Worm (Caenorhabditis elegans): ENCODE data around the gene T10B5.3.

T10B5.3 gene

DNA sequence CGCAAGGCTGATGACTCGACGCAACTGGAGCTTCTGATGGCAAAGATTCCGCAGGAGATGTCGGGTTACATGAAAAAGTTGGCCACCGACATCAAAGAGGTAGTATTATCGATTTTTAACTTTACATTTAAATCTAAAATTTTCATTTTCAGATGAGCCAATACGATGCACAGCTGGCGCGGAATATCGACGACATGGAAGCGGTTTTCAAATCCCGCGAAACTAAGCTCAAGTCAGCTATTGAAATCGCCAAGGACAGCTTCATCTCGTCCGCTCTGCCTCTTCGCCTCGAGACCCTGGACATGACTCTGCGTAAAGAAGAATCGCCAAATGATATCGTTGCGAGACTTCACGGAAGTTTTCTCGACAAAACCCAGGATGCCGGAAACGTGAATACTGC lies at the start of gene T10B5.3:
T10B5.3 (minus strand) TSS at position 101 of the 400 bp plus-strand sequence.
- TF ChIP-seq unc-62 (GFP tag; optimal IDR thresholded peaks at IDR 0.05): no peak

DNA sequence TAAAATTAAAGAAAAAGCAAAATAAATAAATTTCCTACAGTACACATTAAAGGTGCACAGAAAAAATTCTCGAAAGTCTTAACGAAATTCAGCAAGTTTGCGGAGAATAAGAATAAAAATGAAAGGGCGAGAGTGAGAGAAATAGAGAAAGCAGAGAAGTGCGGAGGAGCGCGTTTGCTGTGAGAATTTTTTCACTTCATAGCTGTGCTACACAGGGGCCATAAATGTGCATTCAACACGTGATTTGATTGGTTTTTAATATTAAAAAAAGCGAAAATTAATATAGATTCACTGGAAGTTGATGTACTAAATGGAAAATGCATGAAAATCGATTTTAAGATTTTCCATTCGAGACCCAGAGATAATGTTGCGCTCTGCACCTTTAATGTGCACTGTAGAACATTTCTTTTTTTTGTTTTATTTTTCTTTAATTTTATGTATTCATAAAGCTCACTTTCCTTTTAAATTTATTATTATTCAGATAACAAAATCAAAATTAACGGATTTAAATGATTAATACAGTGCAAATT lies 48.5 kb upstream of the T10B5.3 start, which contains the start of gene Y32G9A.2:
Y32G9A.2 (plus strand) TSS at position 480 of the 530 bp plus-strand sequence.
- TF ChIP-seq unc-62 (GFP tag; optimal IDR thresholded peaks at IDR 0.05): no peak

DNA sequence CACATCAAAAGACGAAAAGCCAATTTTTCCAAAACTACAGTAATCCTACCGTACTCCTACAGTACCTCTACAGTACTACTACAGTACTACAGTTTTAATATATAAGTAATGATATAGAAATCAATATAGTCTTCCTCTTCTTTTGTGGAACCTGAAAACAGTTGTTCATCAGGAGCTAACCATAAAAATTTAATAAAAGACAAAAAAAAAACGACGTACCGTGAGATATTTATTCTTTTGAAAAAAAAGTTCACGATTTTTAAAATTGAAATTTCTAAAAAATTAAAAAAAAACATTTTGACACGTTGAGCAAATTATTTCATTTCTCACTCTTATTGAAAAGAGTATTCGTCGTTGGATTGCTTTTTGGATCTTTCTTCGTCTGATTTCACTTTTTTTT lies 41.5 kb upstream of the T10B5.3 start, which contains the start of gene Y32G9A.3:
Y32G9A.3 (plus strand) TSS at position 301 of the 400 bp plus-strand sequence.
- no peak for TF ChIP-seq unc-62 (GFP tag; optimal IDR thresholded peaks at IDR 0.05)

DNA sequence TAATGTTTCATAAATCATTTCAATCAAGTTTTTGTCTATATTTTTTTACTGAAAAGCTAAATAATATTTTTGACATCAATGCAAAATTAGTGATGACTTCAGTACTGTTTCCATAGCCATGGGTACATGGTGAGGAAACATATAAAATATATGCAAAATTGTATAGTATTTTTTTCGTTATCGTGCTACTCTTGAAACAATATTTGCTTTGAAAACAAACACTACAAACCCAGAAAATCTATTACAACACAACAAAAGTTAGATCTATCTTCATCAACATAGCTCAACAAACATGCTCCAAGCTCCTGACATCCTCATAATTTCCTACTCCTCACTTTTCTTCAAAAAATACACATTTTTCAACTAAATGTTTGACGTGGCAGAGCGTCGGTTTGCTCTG lies 39.0 kb upstream of the T10B5.3 start, which contains the start of gene srp-3:
srp-3 (plus strand) TSS at position 301 of the 400 bp plus-strand sequence.
- TF ChIP-seq unc-62 (GFP tag; optimal IDR thresholded peaks at IDR 0.05): no peak

DNA sequence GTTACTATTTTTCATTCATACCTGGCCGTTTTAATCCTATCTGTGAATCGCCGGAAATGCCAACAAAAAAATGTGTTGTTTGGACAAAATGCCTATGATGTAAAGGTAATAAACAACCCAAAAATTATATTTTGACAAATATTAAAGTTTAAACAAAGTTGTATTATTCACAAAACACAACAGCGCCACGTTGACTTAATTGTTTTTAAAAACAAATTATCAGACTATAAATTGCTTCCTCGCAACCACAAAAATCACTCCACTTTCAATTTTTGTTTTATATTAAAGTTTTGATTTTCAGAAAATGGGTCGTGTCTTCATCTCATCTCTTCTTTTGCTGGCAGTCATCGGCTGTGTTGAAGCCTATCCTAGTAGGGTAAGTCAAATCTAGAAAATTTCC lies 37.8 kb upstream of the T10B5.3 start, which contains the start of gene Y32G9A.5:
Y32G9A.5 (plus strand) TSS at position 301 of the 400 bp plus-strand sequence.
- no peak for TF ChIP-seq unc-62 (GFP tag; optimal IDR thresholded peaks at IDR 0.05)

DNA sequence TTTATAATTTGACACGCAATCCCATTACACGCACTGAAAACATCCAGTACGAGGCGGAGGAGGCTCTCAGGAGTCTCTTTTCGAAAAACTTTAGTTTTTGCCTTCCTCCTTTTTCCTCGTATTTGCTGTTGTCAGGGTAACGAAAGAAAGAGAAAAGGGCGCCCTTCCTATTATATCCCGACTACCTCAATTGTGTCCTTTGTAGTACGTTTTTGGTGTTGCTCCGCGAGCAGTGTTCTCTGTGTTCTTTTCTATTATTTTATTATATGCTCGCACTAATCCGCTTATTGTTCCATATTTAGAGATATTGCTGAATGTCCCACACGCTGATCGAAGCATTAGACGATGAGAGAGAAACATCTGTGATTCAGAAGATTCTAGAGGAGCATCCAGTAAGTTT lies 25.9 kb upstream of the T10B5.3 start, which contains the start of gene nphp-2:
nphp-2 (plus strand) TSS at position 301 of the 400 bp plus-strand sequence.
- no peak for TF ChIP-seq unc-62 (GFP tag; optimal IDR thresholded peaks at IDR 0.05)

DNA sequence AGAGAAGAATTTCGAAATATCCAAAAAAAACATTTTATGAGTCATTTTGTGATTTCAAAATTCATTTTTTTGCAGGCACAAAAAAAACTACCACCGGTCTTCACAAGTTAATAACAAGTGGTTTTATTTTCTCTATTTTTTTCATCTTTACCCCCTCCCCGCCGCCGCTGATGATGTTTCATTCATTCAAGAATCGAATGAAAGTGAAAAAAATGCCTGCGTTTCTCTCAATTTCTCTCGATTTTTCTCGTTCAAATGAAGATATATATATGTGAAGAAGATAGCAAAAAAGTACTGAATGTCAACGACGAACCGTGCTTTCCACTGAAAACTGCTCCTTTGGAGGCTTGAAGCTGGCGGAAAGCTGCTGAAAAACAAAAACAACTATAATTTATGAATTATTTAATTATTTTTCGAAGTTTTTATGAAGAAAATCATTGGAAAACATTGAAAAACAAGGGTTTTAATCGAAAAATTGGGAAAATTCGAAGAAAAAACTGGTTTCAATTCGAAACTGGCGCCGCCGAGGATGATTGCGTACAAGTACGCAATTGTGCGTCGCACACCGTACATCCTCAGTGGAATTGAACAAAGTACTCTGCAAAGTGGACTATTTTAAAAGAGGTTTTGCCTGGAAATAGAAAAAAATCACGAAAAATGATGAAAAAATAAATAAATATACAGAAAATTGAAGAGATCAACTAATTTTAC lies 23.1 kb upstream of the T10B5.3 start, which contains the start of gene zig-11:
zig-11 (minus strand) TSS at position 373 of the 711 bp plus-strand sequence.
- no peak for TF ChIP-seq unc-62 (GFP tag; optimal IDR thresholded peaks at IDR 0.05)

DNA sequence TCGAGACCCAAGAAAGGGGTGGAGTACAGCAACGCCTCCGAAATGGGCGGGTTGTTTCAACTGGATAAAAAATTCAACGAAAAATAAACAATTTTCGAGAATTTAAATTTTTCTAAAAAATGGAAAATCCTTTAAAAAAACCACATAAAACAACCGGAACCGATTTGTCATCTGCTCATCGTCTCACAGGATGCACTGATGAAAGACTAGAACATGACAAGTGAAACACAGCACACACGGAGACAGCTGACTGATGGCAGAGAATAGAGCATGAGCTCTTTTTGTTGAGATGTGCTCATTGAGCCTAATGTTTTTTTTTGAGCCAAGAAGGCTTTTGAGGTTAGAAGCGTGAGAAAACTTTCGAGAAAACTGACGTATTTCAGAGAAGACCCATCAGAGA lies 20.4 kb upstream of the T10B5.3 start:
- no peak for TF ChIP-seq unc-62 (GFP tag; optimal IDR thresholded peaks at IDR 0.05)

DNA sequence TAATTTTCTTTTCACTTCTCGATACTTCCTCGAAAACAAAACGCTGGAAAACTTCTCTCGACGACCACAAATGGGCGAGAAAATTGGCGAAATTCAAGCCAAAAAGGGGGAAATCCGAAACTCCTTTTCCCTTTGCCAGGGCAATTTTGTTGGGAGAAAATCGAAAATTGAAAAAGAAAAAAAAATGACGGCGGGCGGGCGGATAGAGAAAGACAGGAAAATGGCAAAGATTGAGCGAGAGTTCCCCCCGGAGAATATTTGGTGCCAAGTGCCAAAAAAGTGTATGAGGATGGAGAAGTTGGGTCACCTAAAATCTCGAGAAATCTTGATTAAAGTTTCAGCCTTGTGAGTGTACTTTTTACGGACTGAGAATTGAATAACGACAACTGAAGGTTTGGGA lies 18.7 kb upstream of the T10B5.3 start:
- TF ChIP-seq unc-62 (GFP tag; optimal IDR thresholded peaks at IDR 0.05): no peak

DNA sequence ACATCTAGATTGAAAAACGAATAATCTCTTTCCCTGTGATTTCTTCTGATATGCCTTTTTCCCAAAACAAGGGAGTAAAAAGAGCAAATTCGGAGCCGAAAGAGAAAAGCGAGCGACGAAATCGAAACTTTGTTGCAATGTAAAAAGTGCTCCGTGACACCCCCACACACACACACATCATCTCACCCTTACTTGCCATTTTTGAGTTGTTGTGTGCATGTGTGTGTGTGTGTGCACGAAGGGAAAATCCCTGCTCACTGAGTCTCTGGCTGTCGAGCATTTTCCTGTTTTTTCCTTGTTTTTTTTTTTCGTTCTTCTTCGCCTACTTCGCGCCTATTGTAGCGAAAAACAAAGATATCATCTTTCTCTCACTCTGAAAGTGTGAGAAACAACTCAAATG lies 17.4 kb upstream of the T10B5.3 start:
- no peak for TF ChIP-seq unc-62 (GFP tag; optimal IDR thresholded peaks at IDR 0.05)

DNA sequence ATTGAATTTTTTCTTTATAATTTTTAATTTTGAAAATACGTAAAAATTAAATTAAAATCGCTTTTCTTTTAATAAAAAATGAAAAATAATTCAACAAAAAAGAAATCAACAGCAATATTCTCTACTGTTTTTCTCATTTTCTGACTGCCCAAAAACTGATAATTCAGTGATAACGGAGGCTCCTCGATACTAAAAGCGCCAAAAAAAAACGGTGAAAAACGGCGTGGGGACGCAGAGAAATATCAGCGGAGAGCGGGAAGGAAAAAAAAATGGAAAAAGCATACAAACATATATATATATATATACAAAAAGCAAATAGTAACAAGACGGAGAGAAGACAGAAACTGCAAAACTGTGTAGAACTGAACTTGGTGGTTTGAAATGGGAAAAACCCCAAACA lies 13.5 kb upstream of the T10B5.3 start:
- TF ChIP-seq unc-62 (GFP tag; optimal IDR thresholded peaks at IDR 0.05): no peak

DNA sequence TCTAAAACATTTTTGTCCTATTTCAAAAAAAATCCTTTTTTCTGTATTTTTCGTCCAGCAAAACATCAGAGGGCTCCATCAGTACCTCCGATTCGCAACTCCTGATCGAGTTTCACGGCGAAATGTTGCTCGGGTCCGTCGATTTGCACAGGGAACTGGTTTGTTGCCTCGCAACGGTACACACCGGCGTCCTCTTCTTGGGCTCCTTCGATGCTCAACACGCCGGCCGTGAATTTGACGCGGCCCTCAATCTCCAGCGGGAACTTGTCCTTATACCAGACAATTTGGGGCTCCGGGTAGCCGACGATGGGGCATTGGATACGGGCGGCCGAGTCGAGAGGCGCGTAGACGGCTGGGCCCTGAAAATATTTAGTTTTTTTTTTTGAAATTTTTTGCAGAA lies 8.4 kb upstream of the T10B5.3 start:
- TF ChIP-seq unc-62 (GFP tag; optimal IDR thresholded peaks at IDR 0.05): no peak

DNA sequence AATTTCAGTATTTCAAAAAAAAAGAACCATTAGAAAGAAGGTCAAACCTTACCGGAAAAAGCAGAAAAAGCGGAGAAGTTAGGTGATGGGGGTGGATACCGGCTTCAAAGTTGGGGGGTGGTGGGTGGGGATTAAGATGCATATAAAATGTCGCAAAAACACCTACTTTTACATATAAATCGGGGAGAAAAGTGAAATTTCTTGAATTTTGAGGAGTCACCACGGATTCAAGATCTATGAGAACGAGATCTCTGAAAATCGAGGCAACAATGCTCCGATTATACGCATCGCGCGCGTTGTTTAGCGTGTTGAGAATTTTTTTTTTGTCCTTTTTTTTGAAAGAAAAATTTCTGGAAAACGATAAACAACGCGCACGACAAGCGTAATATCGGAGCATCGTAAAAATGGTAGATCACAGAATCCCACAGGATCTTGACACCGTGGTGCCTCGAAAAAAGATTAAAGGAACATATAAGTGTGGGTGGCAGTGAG lies 6.0 kb upstream of the T10B5.3 start:
- TF ChIP-seq unc-62 (GFP tag; optimal IDR thresholded peaks at IDR 0.05): no peak

DNA sequence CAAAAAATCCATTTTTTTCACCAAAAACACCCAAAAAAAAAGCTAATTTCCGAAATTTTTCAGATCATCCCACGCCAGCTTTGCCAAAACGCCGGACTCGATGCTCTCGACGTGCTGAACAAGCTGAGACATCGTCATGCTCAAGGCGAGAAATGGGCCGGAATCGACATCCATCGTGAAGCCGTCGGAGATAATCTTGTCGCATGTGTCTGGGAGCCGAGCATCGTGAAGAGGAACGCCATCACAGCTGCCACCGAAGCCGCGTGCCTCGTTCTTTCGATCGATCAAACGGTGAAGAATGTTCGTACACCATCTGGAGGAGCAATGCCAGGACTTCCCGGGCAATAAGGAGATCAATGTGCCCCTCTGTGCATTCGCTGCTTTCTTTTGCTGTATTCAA lies 5.2 kb upstream of the T10B5.3 start:
- no peak for TF ChIP-seq unc-62 (GFP tag; optimal IDR thresholded peaks at IDR 0.05)

DNA sequence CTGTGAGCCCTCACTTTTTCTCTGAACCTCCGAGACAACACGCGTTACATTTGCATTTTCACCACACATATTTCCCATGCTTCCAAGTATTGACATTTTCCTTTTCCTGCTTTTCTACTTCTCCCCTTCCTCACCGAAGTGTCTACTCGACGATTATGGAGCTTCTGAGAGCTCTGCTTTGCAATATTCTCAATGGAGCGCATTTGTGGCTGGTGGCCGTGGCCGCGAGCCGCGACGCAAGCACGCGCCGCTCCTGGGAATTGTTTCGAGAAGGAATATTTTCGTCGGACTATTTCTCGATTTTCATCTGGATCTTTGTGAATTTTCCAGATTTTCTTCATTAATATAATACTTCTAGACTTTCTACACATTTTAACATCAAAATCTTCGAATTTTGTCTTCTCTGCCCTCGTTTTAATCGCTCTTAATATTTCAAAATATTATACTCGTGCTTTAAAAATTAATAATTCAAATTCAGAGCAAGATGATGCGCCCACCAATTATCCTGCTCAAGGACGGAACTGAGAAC lies 2.2 kb upstream of the T10B5.3 start, which contains the start of the genes T10B5.4 and cct-7:
T10B5.4 (minus strand) TSS at position 40 of the 529 bp plus-strand sequence.
cct-7 (plus strand) TSS at position 479 of the 529 bp plus-strand sequence.
- TF ChIP-seq unc-62 (GFP tag; optimal IDR thresholded peaks at IDR 0.05): no peak

DNA sequence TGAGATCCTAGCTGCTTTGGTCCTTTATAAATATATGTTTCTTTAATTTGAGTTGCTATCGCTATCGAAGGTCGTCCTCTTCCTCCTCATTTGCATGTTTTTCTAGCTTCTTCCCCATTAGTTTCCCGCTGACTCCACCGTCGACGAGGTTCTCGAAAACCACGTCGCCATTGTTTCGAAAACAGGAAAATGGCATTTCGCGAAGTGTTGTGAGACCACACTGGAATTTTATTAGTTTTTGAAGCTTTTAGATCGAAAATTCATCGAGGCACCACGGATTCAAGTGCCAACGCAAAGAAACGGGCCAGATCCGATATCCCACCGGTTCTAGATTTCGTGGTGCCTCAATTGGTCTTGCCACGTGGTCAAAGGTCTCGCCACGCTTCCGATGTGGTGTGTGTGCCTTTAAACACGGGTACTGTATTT lies 946 bp upstream of the T10B5.3 start:
- TF ChIP-seq unc-62 (GFP tag; optimal IDR thresholded peaks at IDR 0.05): no peak
